Worm (Caenorhabditis elegans) whole organism, L4 larva: Measurements from ENCODE around the gene W10G6.1.

ENCODE experiments used
- ces-1 ChIP-seq: fragments of 150-350 bp; sonication (generic microtip); optimal IDR thresholded peaks from 4 replicates; lab custom pipeline; 2014; ENCODE audit warnings: missing biosample characterization, missing genetic modification reagents, missing genetic modification characterization
- dmd-6 ChIP-seq: fragments of 200-800 bp; sonication (Bioruptor generic); IDR thresholded peaks from 2 replicates; pipeline ENCODE4 v1.3.6; 2022; ENCODE audit warnings: missing genetic modification reagents, missing genetic modification characterization, missing compliant biosample characterization
- fos-1 ChIP-seq: fragments of 150-350 bp; optimal IDR thresholded peaks from 2 replicates; lab custom pipeline; 2014; ENCODE audit warnings: missing biosample characterization, missing genetic modification characterization
- lin-39 ChIP-seq: fragments of 150-350 bp; optimal IDR thresholded peaks from 2 replicates; lab custom pipeline; 2014; ENCODE audit warnings: missing biosample characterization, missing genetic modification reagents, missing genetic modification characterization
- lsy-2 ChIP-seq, 2 experiments: fragments of 150-350 bp in 1 of 2; sonication (generic microtip) in 1 of 2; optimal IDR thresholded peaks; 2 replicates each; lab custom pipeline; 2014 to 2017; ENCODE audit warnings: missing biosample characterization in 2 of 2, missing genetic modification characterization in 2 of 2
- nhr-102 ChIP-seq: sonication (generic microtip); optimal IDR thresholded peaks from 2 replicates; lab custom pipeline; 2016; ENCODE audit warnings: mild to moderate bottlenecking, missing genetic modification characterization, moderate library complexity, missing compliant biosample characterization
- nhr-28 ChIP-seq: fragments of 150-350 bp; optimal IDR thresholded peaks from 2 replicates; lab custom pipeline; 2014; ENCODE audit warnings: missing biosample characterization, missing genetic modification characterization
- nhr-6 ChIP-seq: fragments of 150-350 bp; optimal IDR thresholded peaks from 2 replicates; lab custom pipeline; 2014; ENCODE audit warnings: missing biosample characterization, missing genetic modification characterization
- snpc-4 ChIP-seq: fragments of 150-350 bp; optimal IDR thresholded peaks from 2 replicates; lab custom pipeline; 2014; ENCODE audit warnings: missing biosample characterization, missing genetic modification characterization
- unc-39 ChIP-seq: sonication (generic microtip); optimal IDR thresholded peaks from 2 replicates; lab custom pipeline; 2017; ENCODE audit warnings: missing biosample characterization, missing genetic modification characterization
- unc-62 ChIP-seq, 3 experiments: fragments of 150-350 bp in 1 of 3; sonication (generic microtip); optimal IDR thresholded peaks in 2 of 3; peaks in 1 of 3; 1 replicate in 1 of 3; 2 replicates in 2 of 3; lab custom pipeline; 2014 to 2017; ENCODE audit warnings: missing biosample characterization in 3 of 3, missing genetic modification characterization in 3 of 3, missing genetic modification reagents in 3 of 3, missing genotype in 1 of 3

ce11 chrX:16240626-16241025, 4.4 kb upstream of the W10G6.1 start:
- TF ChIP-seq ces-1 (GFP tag; lab: Kevin White, UChicago) (no peak), nhr-28 (tag; lab: Kevin White, UChicago) (no peak), nhr-102 (tag; lab: Kevin White, UChicago) (no peak), dmd-6 (GFP tag; lab: Robert Waterston, UW) (no peak), lsy-2 (tag; optimal IDR thresholded peaks at IDR 0.05; lab: Kevin White, UChicago) (no peak), unc-39 (no peak), fos-1 (tag; lab: Kevin White, UChicago) (no peak), snpc-4 (tag; lab: Kevin White, UChicago) (no peak), lin-39 (tag; lab: Kevin White, UChicago) (no peak), unc-62 (GFP tag; optimal IDR thresholded peaks at IDR 0.05 in 1 of 2; lab: Kevin White, UChicago) (no peak), unc-62 (tag; optimal IDR thresholded peaks at IDR 0.05; lab: Kevin White, UChicago) (no peak), nhr-6 (tag; lab: Kevin White, UChicago) (no peak)
